Fruit fly (Drosophila melanogaster) whole organism, adult: Measurements from ENCODE around the gene CG5171.
A peak's percentile ranks its signal among the peaks of the same experiment; 100 is the strongest.

Experiments
- CG11617 ChIP-seq: fragments of 200-800 bp; sonication (Bioruptor generic); optimal IDR thresholded peaks from 2 replicates; lab custom pipeline; 2017; ENCODE audit warnings: mild to moderate bottlenecking, missing biosample characterization, missing genetic modification reagents, missing genetic modification characterization
- CG12768 ChIP-seq: fragments of 200-800 bp; sonication (Bioruptor generic); optimal IDR thresholded peaks from 2 replicates; lab custom pipeline; 2017; ENCODE audit warnings: missing biosample characterization, missing genetic modification characterization, mild to moderate bottlenecking, moderate library complexity, missing genetic modification reagents
- CG14711 ChIP-seq: fragments of 200-800 bp; sonication (Bioruptor generic); optimal IDR thresholded peaks from 2 replicates; lab custom pipeline; 2018; ENCODE audit warnings: missing biosample characterization, mild to moderate bottlenecking, missing genetic modification characterization, moderate library complexity
- CG1620 ChIP-seq: fragments of 200-800 bp; sonication (Bioruptor generic); optimal IDR thresholded peaks from 2 replicates; lab custom pipeline; 2016; ENCODE audit warnings: missing biosample characterization, missing genetic modification characterization
- CG33017 ChIP-seq: fragments of 200-800 bp; sonication (Bioruptor generic); optimal IDR thresholded peaks from 2 replicates; lab custom pipeline; 2018; ENCODE audit warnings: missing biosample characterization, mild to moderate bottlenecking, missing genetic modification characterization, moderate library complexity
- CG5204 ChIP-seq: fragments of 200-800 bp; sonication (Bioruptor generic); optimal IDR thresholded peaks from 2 replicates; lab custom pipeline; 2016; ENCODE audit warnings: missing biosample characterization, missing genetic modification characterization
- CG7045 ChIP-seq: fragments of 200-800 bp; sonication (Bioruptor generic); optimal IDR thresholded peaks from 2 replicates; lab custom pipeline; 2017; ENCODE audit warnings: missing biosample characterization, mild to moderate bottlenecking, missing genetic modification characterization
- CG7101 ChIP-seq: fragments of 200-800 bp; sonication (Bioruptor generic); optimal IDR thresholded peaks from 2 replicates; lab custom pipeline; 2018; ENCODE audit warnings: missing biosample characterization, mild to moderate bottlenecking, missing genetic modification characterization, moderate library complexity
- Clk ChIP-seq: fragments of 200-800 bp; sonication (Bioruptor generic); optimal IDR thresholded peaks from 2 replicates; lab custom pipeline; 2017; ENCODE audit warnings: missing biosample characterization, missing genetic modification characterization
- Crg-1 ChIP-seq: fragments of 200-800 bp; sonication (Bioruptor generic); optimal IDR thresholded peaks from 2 replicates; lab custom pipeline; 2016; ENCODE audit warnings: missing biosample characterization, missing genetic modification characterization
- Hr96 ChIP-seq: fragments of 200-800 bp; sonication (Bioruptor generic); optimal IDR thresholded peaks from 2 replicates; lab custom pipeline; 2016; ENCODE audit warnings: missing biosample characterization, missing genetic modification characterization
- Mnt ChIP-seq: fragments of 200-800 bp; sonication (Bioruptor generic); optimal IDR thresholded peaks from 2 replicates; lab custom pipeline; 2016; ENCODE audit warnings: missing biosample characterization, mild to moderate bottlenecking, missing genetic modification characterization
- bab1 ChIP-seq: fragments of 200-800 bp; sonication (Bioruptor generic); optimal IDR thresholded peaks from 3 replicates; lab custom pipeline; 2019; ENCODE audit warnings: missing biosample characterization, mild to moderate bottlenecking, missing genetic modification characterization, moderate library complexity
- cic ChIP-seq: fragments of 200-800 bp; sonication (Bioruptor generic); optimal IDR thresholded peaks from 2 replicates; lab custom pipeline; 2017; ENCODE audit warnings: missing biosample characterization, mild to moderate bottlenecking, missing genetic modification characterization, moderate library complexity
- kay ChIP-seq: fragments of 200-800 bp; sonication (Bioruptor generic); peaks from one replicate; lab custom pipeline; 2016; ENCODE audit warnings: missing biosample characterization, missing genetic modification characterization, borderline replicate concordance
- ovo ChIP-seq: fragments of 200-800 bp; sonication (Bioruptor generic); optimal IDR thresholded peaks from 2 replicates; lab custom pipeline; 2016; ENCODE audit warnings: missing biosample characterization, missing genetic modification characterization
- pad ChIP-seq: fragments of 200-800 bp; sonication (Bioruptor generic); optimal IDR thresholded peaks from 3 replicates; lab custom pipeline; 2017; ENCODE audit warnings: missing biosample characterization, missing genetic modification characterization, mild to moderate bottlenecking, moderate library complexity, missing genetic modification reagents
- toe ChIP-seq: fragments of 200-800 bp; sonication (Bioruptor generic); optimal IDR thresholded peaks from 2 replicates; lab custom pipeline; 2016; ENCODE audit warnings: missing biosample characterization, missing genetic modification characterization

Gene CG5171

DNA sequence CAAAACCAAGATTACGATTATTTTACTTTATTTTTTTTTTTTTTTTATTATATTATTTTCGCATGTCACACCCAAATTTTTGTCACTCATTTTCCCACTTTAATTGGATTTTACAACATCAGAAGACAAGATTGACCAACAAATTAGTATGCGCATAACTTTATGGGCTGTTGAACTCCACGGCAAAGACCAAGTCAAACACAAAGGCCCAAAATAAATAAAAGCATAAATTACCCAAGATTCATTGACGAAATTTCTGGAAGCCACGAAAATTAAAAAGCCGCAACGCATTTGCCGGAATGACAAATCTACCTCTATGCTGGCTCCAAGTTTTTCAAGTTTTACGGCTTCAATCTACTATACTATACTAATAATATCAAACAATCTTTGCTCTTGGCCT is 41.0 kb downstream of the CG5171 start:
- TF ChIP-seq kay (GFP tag; lab: Kevin White, UChicago) = no peak
- TF ChIP-seq CG1620 (GFP tag; lab: Kevin White, UChicago) = no peak
- no peak for TF ChIP-seq CG12768 (GFP tag; lab: Kevin White, UChicago)
- no peak for TF ChIP-seq cic (GFP tag; lab: Kevin White, UChicago)
- TF ChIP-seq ovo (GFP tag; lab: Kevin White, UChicago) = no peak
- TF ChIP-seq CG14711 (tag; lab: Kevin White, UChicago) = no peak
- no peak for TF ChIP-seq pad (GFP tag; lab: Kevin White, UChicago)

DNA sequence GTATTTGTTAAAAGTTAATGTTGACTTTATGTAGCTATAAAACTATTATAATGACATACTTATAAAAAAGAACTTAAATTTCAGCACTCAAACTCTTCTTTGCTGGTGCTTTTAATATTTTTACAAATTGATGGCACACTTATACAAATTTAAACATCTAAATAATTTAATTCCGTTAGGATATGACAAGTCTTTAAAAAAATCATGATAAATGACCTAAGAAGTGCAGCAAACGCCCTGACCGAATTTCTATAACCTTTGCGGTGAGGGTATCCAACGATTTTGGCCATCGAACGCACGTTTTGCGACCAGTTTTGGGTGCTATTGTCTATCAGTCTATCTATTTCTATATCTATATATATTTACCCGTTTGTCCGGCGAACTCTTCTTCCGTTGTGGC is 41.8 kb downstream of the CG5171 start:
- TF ChIP-seq CG33017 (tag; lab: Kevin White, UChicago) = no peak
- TF ChIP-seq Hr96 (GFP tag; lab: Kevin White, UChicago) = no peak
- no peak for TF ChIP-seq CG14711 (tag; lab: Kevin White, UChicago)
- no peak for TF ChIP-seq Clk (GFP tag; lab: Kevin White, UChicago)

DNA sequence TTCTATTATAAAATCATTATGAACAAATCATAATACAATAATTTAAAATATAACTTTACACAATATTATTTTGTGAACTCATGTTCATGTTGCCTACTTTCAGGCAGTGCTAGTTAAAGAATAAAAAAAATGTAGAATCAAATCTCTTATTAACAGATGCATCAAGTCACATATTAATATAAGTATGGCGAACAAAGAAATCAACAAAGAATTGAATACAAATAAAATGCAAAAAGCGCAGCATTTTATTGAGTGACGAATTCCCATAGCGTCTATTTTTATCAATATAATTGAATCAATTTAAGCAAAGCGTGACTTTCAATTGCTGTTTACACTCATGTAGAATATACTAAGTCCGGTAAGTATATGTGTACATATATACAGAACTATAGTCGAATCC is 46.7 kb downstream of the CG5171 start:
- TF ChIP-seq kay (GFP tag; lab: Kevin White, UChicago) = peak; percentile 56
- no peak for TF ChIP-seq CG11617 (GFP tag; lab: Kevin White, UChicago)

DNA sequence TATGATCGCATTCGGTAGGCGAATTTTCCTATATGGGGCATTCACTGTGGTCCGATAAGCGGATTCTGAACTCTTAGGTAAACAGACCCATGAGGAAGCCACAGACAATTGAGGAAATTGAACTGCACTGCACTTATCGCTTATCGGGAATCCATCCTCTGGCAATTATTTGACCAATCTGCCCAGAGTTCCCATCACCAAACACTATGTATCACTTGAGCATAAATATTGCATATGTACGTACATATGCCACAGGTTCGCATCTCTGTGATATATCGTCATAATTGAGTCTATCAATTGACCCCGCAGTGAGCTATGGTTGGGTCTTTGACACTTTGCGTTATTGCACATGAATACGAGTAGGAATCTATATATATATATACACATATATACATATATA is 47.2 kb downstream of the CG5171 start:
- no peak for TF ChIP-seq CG5204 (GFP tag; lab: Kevin White, UChicago)
- no peak for TF ChIP-seq CG14711 (tag; lab: Kevin White, UChicago)
- TF ChIP-seq toe (GFP tag; lab: Kevin White, UChicago) = no peak
- TF ChIP-seq CG1620 (GFP tag; lab: Kevin White, UChicago) = no peak
- no peak for TF ChIP-seq bab1 (GFP tag; lab: Kevin White, UChicago)
- TF ChIP-seq Clk (GFP tag; lab: Kevin White, UChicago) = no peak
- no peak for TF ChIP-seq Hr96 (GFP tag; lab: Kevin White, UChicago)
- TF ChIP-seq CG33017 (tag; lab: Kevin White, UChicago) = no peak
- no peak for TF ChIP-seq cic (GFP tag; lab: Kevin White, UChicago)
- no peak for TF ChIP-seq CG7045 (GFP tag; lab: Kevin White, UChicago)
- TF ChIP-seq CG7101 (tag; lab: Kevin White, UChicago) = no peak
- TF ChIP-seq Crg-1 (GFP tag; lab: Kevin White, UChicago) = no peak
- TF ChIP-seq kay (GFP tag; lab: Kevin White, UChicago) = no peak
- no peak for TF ChIP-seq Mnt (GFP tag; lab: Kevin White, UChicago)

DNA sequence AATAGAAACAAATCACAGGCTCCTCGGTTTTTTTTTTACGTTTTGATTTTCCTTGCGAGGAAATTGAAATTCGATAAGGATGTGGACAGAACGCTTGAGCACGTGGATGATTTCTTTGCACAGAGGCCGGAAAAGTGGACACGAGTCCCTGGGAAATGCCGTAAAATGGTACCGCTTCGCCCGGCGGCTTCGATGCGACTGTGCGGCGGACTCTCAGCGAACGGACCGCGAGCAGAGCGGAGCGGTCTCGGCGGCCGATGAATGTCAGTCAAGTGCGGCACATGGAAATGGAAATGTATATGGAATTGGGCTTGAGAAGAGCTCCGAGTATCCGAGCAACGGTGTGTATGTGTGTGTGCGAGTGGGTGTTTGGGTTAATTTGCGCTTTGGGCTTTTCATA is 49.8 kb downstream of the CG5171 start, which contains the start of gene santa-maria:
TSS of gene santa-maria (minus strand) at position 279 of the 400 bp plus-strand sequence.
- peak; percentile 65 for TF ChIP-seq Mnt (GFP tag; lab: Kevin White, UChicago)
- TF ChIP-seq kay (GFP tag; lab: Kevin White, UChicago) = no peak

DNA sequence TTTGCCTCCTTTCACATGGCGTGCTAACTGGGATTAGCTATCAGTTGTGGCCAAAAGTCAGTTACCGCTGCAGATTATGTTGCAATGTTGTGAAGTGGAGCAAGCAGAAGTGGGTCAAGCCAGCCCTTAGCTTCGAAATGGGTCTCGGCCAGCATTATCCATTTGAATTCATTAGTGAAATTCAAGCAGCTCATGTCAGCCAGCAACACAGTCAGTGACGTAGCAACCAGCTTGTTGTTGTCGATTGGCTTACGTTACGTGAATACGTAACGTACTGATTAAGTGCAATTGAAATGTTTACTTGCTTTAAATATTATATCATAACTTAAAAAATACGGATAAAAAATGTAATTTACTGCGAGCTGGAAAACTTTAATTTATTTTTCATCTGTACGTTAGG is 51.0 kb downstream of the CG5171 start:
- TF ChIP-seq Hr96 (GFP tag; lab: Kevin White, UChicago) (peak; percentile 4), ovo (GFP tag; lab: Kevin White, UChicago) (no peak), pad (GFP tag; lab: Kevin White, UChicago) (no peak), CG7101 (tag; lab: Kevin White, UChicago) (no peak)

DNA sequence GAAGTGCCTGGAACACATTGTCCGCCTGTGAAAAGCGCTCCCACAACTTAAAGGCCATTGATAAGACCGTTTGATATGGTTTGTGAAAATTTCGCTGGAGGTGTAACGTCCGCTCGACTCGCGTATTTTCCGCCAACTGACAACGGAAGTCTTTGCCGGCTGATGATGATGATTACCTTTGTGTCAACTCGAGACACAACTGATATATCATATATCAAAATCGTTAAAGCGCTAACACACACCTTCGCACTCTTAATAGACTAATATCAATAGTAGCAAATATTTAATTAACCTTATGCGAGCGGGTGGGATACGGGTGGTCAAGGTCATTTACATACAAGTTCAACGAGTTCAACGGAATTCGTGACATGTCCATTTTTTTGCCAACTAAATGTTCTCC is 53.0 kb downstream of the CG5171 start, which contains the start of gene Gr28a:
TSS of gene Gr28a (minus strand) at position 101 of the 400 bp plus-strand sequence.
- no peak for TF ChIP-seq Hr96 (GFP tag; lab: Kevin White, UChicago)
- no peak for TF ChIP-seq Mnt (GFP tag; lab: Kevin White, UChicago)
